Fruit fly (Drosophila melanogaster): Measurements from ENCODE around the gene Vps39.

- no peak for TF ChIP-seq insv (optimal IDR thresholded peaks at IDR 0.05)
- TF ChIP-seq psq (optimal IDR thresholded peaks at IDR 0.05) = no peak
- no peak for TF ChIP-seq h (optimal IDR thresholded peaks at IDR 0.05)
- TF ChIP-seq Sin3A (optimal IDR thresholded peaks at IDR 0.05) = no peak
Observed at dm6 chr3R:18301569-18301968, 27.3 kb upstream of the Vps39 start, which contains the start of gene Polr1E.

Measured in Kc167 (cell line).